Worm (Caenorhabditis elegans): ENCODE measurements around the gene T22E5.1.

The T22E5.1 gene

DNA sequence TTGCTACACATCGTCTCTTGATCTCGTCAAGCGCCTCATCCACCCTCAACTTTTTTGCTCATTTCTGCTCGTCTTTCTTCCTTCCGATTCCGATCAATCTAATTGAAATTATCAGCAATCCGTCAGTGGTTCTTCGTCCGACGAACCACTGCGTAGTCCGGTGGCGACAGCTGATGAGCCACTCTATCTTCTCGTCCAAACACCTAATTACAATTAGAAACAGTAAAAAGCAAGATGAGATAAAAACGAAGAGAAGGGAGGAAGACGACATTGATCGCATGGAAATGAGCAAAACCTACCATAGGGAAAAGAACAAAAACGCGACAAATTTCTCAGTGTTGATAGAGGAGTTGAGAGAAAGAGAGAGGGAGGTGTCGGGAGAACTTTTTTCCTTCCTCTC, 13.2 kb upstream of the T22E5.1 start:
- TF ChIP-seq hmg-4 (GFP tag; optimal IDR thresholded peaks at IDR 0.05) (no peak), aly-1 (tag; optimal IDR thresholded peaks at IDR 0.05) (no peak), hnd-1 (tag; optimal IDR thresholded peaks at IDR 0.05) (no peak), flt-1 (GFP tag; IDR thresholded peaks at IDR 0.05) (no peak), ama-1 (optimal IDR thresholded peaks at IDR 0.05) (no peak), B0310.2 (tag; optimal IDR thresholded peaks at IDR 0.05) (no peak), scrt-1 (GFP tag; IDR thresholded peaks at IDR 0.05) (no peak), tra-4 (tag; optimal IDR thresholded peaks at IDR 0.05) (no peak), ceh-13 (GFP tag; optimal IDR thresholded peaks at IDR 0.05) (no peak), ceh-36 (tag; optimal IDR thresholded peaks at IDR 0.05) (no peak), tbx-37 (GFP tag; conservative IDR thresholded peaks at IDR 0.05) (no peak), hmbx-1 (tag; optimal IDR thresholded peaks at IDR 0.05) (no peak), pes-1 (GFP tag; IDR thresholded peaks at IDR 0.05) (no peak), ets-7 (tag; optimal IDR thresholded peaks at IDR 0.05) (no peak), sea-1 (GFP tag; conservative IDR thresholded peaks at IDR 0.05) (no peak), tbx-11 (GFP tag; IDR thresholded peaks at IDR 0.05) (no peak), F13C5.2 (tag; optimal IDR thresholded peaks at IDR 0.05) (no peak)

ce11 chrX:6403122-6403521, 9.6 kb upstream of the T22E5.1 start, which contains the start of gene glt-4:
TSS of gene glt-4 (plus strand) at chrX:6403422.
- TF ChIP-seq ama-1 (optimal IDR thresholded peaks at IDR 0.05) (no peak), hmbx-1 (tag; optimal IDR thresholded peaks at IDR 0.05) (no peak), pes-1 (GFP tag; IDR thresholded peaks at IDR 0.05) (no peak), tbx-11 (GFP tag; IDR thresholded peaks at IDR 0.05) (no peak), ets-7 (tag; optimal IDR thresholded peaks at IDR 0.05) (no peak), B0310.2 (tag; optimal IDR thresholded peaks at IDR 0.05) (no peak), ceh-13 (GFP tag; optimal IDR thresholded peaks at IDR 0.05) (no peak), hmg-4 (GFP tag; optimal IDR thresholded peaks at IDR 0.05) (no peak), ceh-36 (tag; optimal IDR thresholded peaks at IDR 0.05) (no peak), sea-1 (GFP tag; conservative IDR thresholded peaks at IDR 0.05) (no peak), F13C5.2 (tag; optimal IDR thresholded peaks at IDR 0.05) (no peak), tbx-37 (GFP tag; conservative IDR thresholded peaks at IDR 0.05) (no peak)

DNA sequence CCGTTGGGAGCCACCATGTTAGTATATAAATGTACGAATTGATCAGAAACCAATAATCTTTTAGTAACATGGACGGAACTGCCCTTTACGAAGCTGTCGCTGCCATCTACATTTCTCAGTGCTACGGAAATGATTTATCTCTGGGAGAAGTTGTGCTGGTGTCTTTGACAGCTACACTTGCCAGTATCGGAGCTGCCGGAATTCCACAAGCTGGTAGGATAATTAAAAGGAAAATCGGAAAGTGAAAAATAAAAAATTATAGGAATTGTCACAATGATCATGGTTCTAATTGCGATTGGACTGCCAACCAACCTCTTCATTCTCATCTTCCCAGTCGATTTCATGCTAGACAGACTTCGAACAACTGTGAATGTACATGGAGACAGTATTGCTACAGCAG, 6.8 kb upstream of the T22E5.1 start:
- no peak for TF ChIP-seq ceh-13 (GFP tag; optimal IDR thresholded peaks at IDR 0.05)
- TF ChIP-seq sea-1 (GFP tag; conservative IDR thresholded peaks at IDR 0.05): no peak
- no peak for TF ChIP-seq ceh-36 (tag; optimal IDR thresholded peaks at IDR 0.05)
- TF ChIP-seq ama-1 (optimal IDR thresholded peaks at IDR 0.05): no peak
- no peak for TF ChIP-seq tra-4 (tag; optimal IDR thresholded peaks at IDR 0.05)
- no peak for TF ChIP-seq F13C5.2 (tag; optimal IDR thresholded peaks at IDR 0.05)
- no peak for TF ChIP-seq aly-1 (tag; optimal IDR thresholded peaks at IDR 0.05)
- no peak for TF ChIP-seq ets-7 (tag; optimal IDR thresholded peaks at IDR 0.05)
- TF ChIP-seq hmbx-1 (tag; optimal IDR thresholded peaks at IDR 0.05): no peak
- no peak for TF ChIP-seq tbx-11 (GFP tag; IDR thresholded peaks at IDR 0.05)
- no peak for TF ChIP-seq pes-1 (GFP tag; IDR thresholded peaks at IDR 0.05)
- no peak for TF ChIP-seq flt-1 (GFP tag; IDR thresholded peaks at IDR 0.05)
- TF ChIP-seq scrt-1 (GFP tag; IDR thresholded peaks at IDR 0.05): no peak
- TF ChIP-seq hmg-4 (GFP tag; optimal IDR thresholded peaks at IDR 0.05): no peak
- no peak for TF ChIP-seq B0310.2 (tag; optimal IDR thresholded peaks at IDR 0.05)
- TF ChIP-seq hnd-1 (tag; optimal IDR thresholded peaks at IDR 0.05): no peak
- no peak for TF ChIP-seq tbx-37 (GFP tag; conservative IDR thresholded peaks at IDR 0.05)

DNA sequence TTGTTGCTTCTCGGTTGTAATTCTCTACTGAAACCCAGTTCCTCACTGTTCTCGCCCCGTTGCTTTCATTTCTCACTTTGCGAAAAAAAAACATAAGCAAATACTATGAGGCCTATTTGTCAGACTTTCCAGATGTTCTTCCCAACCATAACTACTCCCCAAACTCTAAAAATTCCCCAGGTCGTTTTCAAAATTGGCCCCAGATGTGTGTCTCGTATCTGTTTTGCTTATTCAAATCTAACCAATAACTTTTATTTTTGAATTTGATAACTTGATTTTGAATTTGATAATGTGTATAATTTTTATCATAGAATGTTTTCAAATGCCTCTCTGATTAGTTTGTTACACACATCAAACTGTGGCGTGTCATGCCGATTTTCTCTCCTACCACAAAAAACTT, 4.9 kb upstream of the T22E5.1 start:
- TF ChIP-seq tra-4 (tag; optimal IDR thresholded peaks at IDR 0.05): no peak
- TF ChIP-seq scrt-1 (GFP tag; IDR thresholded peaks at IDR 0.05): no peak
- no peak for TF ChIP-seq ama-1 (optimal IDR thresholded peaks at IDR 0.05)
- TF ChIP-seq B0310.2 (tag; optimal IDR thresholded peaks at IDR 0.05): no peak
- no peak for TF ChIP-seq sea-1 (GFP tag; conservative IDR thresholded peaks at IDR 0.05)
- no peak for TF ChIP-seq ceh-13 (GFP tag; optimal IDR thresholded peaks at IDR 0.05)
- no peak for TF ChIP-seq ceh-36 (tag; optimal IDR thresholded peaks at IDR 0.05)
- TF ChIP-seq tbx-11 (GFP tag; IDR thresholded peaks at IDR 0.05): no peak

DNA sequence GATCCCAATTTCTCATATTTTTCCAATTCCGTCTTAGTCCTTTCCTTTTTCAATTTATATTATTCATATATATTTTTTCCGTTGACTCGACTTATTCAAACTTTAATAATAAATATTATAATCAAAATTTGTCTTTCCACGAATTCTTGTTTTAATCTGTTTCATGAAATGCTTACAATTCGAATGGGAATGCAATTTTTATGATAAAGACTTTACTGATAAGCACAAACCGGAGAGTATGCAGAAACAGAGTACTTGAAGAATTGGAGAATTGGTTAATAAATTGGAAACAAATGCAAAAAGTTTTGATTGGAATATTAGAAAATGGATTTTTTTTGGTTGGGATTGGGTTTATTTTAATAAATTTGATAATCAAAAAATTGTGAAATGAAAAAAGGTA, 4.4 kb upstream of the T22E5.1 start:
- no peak for TF ChIP-seq ets-7 (tag; optimal IDR thresholded peaks at IDR 0.05)
- TF ChIP-seq ama-1 (optimal IDR thresholded peaks at IDR 0.05): no peak
- TF ChIP-seq ceh-36 (tag; optimal IDR thresholded peaks at IDR 0.05): no peak
- no peak for TF ChIP-seq sea-1 (GFP tag; conservative IDR thresholded peaks at IDR 0.05)
- TF ChIP-seq flt-1 (GFP tag; IDR thresholded peaks at IDR 0.05): no peak
- no peak for TF ChIP-seq B0310.2 (tag; optimal IDR thresholded peaks at IDR 0.05)
- no peak for TF ChIP-seq hmg-4 (GFP tag; optimal IDR thresholded peaks at IDR 0.05)
- TF ChIP-seq scrt-1 (GFP tag; IDR thresholded peaks at IDR 0.05): no peak
- no peak for TF ChIP-seq F13C5.2 (tag; optimal IDR thresholded peaks at IDR 0.05)
- no peak for TF ChIP-seq tbx-11 (GFP tag; IDR thresholded peaks at IDR 0.05)
- no peak for TF ChIP-seq hnd-1 (tag; optimal IDR thresholded peaks at IDR 0.05)
- TF ChIP-seq pes-1 (GFP tag; IDR thresholded peaks at IDR 0.05): no peak
- TF ChIP-seq ceh-13 (GFP tag; optimal IDR thresholded peaks at IDR 0.05): no peak
- no peak for TF ChIP-seq hmbx-1 (tag; optimal IDR thresholded peaks at IDR 0.05)
- no peak for TF ChIP-seq aly-1 (tag; optimal IDR thresholded peaks at IDR 0.05)
- TF ChIP-seq tbx-37 (GFP tag; conservative IDR thresholded peaks at IDR 0.05): no peak
- TF ChIP-seq tra-4 (tag; optimal IDR thresholded peaks at IDR 0.05): no peak

ce11 chrX:6408713-6409112, 4.0 kb upstream of the T22E5.1 start:
- TF ChIP-seq pes-1 (GFP tag; IDR thresholded peaks at IDR 0.05): no peak
- TF ChIP-seq hnd-1 (tag; optimal IDR thresholded peaks at IDR 0.05): no peak
- TF ChIP-seq hmg-4 (GFP tag; optimal IDR thresholded peaks at IDR 0.05): no peak

ce11 chrX:6410177-6410765, 2.4 kb upstream of the T22E5.1 start, which contains the start of gene mup-2:
TSS of gene mup-2 (minus strand) at chrX:6410227.
- no peak for TF ChIP-seq tbx-37 (GFP tag; conservative IDR thresholded peaks at IDR 0.05)
- TF ChIP-seq ama-1 (optimal IDR thresholded peaks at IDR 0.05): no peak
- TF ChIP-seq ceh-36 (tag; optimal IDR thresholded peaks at IDR 0.05): no peak
- TF ChIP-seq ets-7 (tag; optimal IDR thresholded peaks at IDR 0.05): no peak
- no peak for TF ChIP-seq hmbx-1 (tag; optimal IDR thresholded peaks at IDR 0.05)
- TF ChIP-seq scrt-1 (GFP tag; IDR thresholded peaks at IDR 0.05): no peak
- no peak for TF ChIP-seq hnd-1 (tag; optimal IDR thresholded peaks at IDR 0.05)
- TF ChIP-seq hmg-4 (GFP tag; optimal IDR thresholded peaks at IDR 0.05): no peak
- TF ChIP-seq ceh-13 (GFP tag; optimal IDR thresholded peaks at IDR 0.05): no peak
- no peak for TF ChIP-seq tra-4 (tag; optimal IDR thresholded peaks at IDR 0.05)

All from whole organism, early embryonic.